Worm (Caenorhabditis elegans) whole organism, L2 larva: ENCODE data around the gene cTel54X.2.
A peak's percentile ranks its signal among the peaks of the same experiment; 100 is the strongest.

Experiments
- C34F6.9 ChIP-seq: fragments of 150-350 bp; optimal IDR thresholded peaks from 2 replicates; lab custom pipeline; 2014; ENCODE audit warnings: missing biosample characterization, missing genetic modification characterization
- F13H6.1 ChIP-seq: sonication (generic microtip); optimal IDR thresholded peaks from 2 replicates; lab custom pipeline; 2016; ENCODE audit warnings: missing genetic modification characterization, missing compliant biosample characterization
- R02D3.7 ChIP-seq: fragments of 150-350 bp; optimal IDR thresholded peaks from 2 replicates; lab custom pipeline; 2014; ENCODE audit warnings: missing biosample characterization, missing genetic modification characterization
- Y55F3AM.14 ChIP-seq: fragments of 200-800 bp; sonication (Bioruptor generic); optimal IDR thresholded peaks from 2 replicates; lab custom pipeline; 2018; ENCODE audit warnings: mild to moderate bottlenecking, missing genetic modification characterization, missing compliant biosample characterization
- ZK546.5 ChIP-seq: sonication (generic microtip); optimal IDR thresholded peaks from 2 replicates; lab custom pipeline; 2017; ENCODE audit warnings: missing biosample characterization, missing genetic modification characterization
- alr-1 ChIP-seq: fragments of 150-350 bp; optimal IDR thresholded peaks from 2 replicates; lab custom pipeline; 2014; ENCODE audit warnings: missing biosample characterization, missing genetic modification characterization
- aly-2 ChIP-seq: fragments of 150-350 bp; optimal IDR thresholded peaks from 2 replicates; lab custom pipeline; 2014; ENCODE audit warnings: missing biosample characterization, missing genetic modification characterization
- ama-1 ChIP-seq: fragments of 150-350 bp; optimal IDR thresholded peaks from 2 replicates; lab custom pipeline; 2018; ENCODE audit warnings: inconsistent platforms
- blmp-1 ChIP-seq: sonication (generic microtip); optimal IDR thresholded peaks from 2 replicates; lab custom pipeline; 2017; ENCODE audit warnings: missing genetic modification characterization, mild to moderate bottlenecking, missing compliant biosample characterization, antibody characterized with exemption, moderate library complexity; ENCODE audit not compliant: insufficient read depth
- ceh-16 ChIP-seq: fragments of 150-350 bp; optimal IDR thresholded peaks from 2 replicates; lab custom pipeline; 2014; ENCODE audit warnings: missing biosample characterization, missing genetic modification characterization
- ceh-82 ChIP-seq: fragments of 150-350 bp; optimal IDR thresholded peaks from 2 replicates; lab custom pipeline; 2014; ENCODE audit warnings: missing biosample characterization, missing genetic modification characterization
- crh-2 ChIP-seq: sonication (generic microtip); optimal IDR thresholded peaks from 2 replicates; lab custom pipeline; 2017; ENCODE audit warnings: missing biosample characterization, missing genetic modification characterization
- dmd-4 ChIP-seq: sonication (generic microtip); optimal IDR thresholded peaks from 2 replicates; lab custom pipeline; 2017; ENCODE audit warnings: missing biosample characterization, missing genetic modification characterization
- egl-27 ChIP-seq: sonication (generic microtip); optimal IDR thresholded peaks from 3 replicates; lab custom pipeline; 2017; ENCODE audit warnings: missing biosample characterization, missing genetic modification reagents, missing genetic modification characterization
- elt-1 ChIP-seq: fragments of 150-350 bp; optimal IDR thresholded peaks from 2 replicates; lab custom pipeline; 2014; ENCODE audit warnings: missing biosample characterization, missing genetic modification characterization
- elt-3 ChIP-seq: sonication (generic microtip); optimal IDR thresholded peaks from 2 replicates; lab custom pipeline; 2017; ENCODE audit warnings: missing biosample characterization, missing genetic modification characterization
- fos-1 ChIP-seq: fragments of 150-350 bp; optimal IDR thresholded peaks from 2 replicates; lab custom pipeline; 2014; ENCODE audit warnings: missing biosample characterization, missing genetic modification characterization
- gmeb-1 ChIP-seq: fragments of 150-350 bp; optimal IDR thresholded peaks from 2 replicates; lab custom pipeline; 2014; ENCODE audit warnings: missing biosample characterization, missing genetic modification characterization
- lin-11 ChIP-seq: fragments of 150-350 bp; sonication (generic microtip); optimal IDR thresholded peaks from 2 replicates; lab custom pipeline; 2014; ENCODE audit warnings: missing biosample characterization, missing genetic modification characterization, inconsistent platforms, mixed read lengths
- lin-13 ChIP-seq: fragments of 150-350 bp; optimal IDR thresholded peaks from 2 replicates; lab custom pipeline; 2014; ENCODE audit warnings: missing biosample characterization, missing genetic modification reagents, missing genetic modification characterization
- lin-39 ChIP-seq: fragments of 150-350 bp; optimal IDR thresholded peaks from 2 replicates; lab custom pipeline; 2014; ENCODE audit warnings: missing biosample characterization, missing genetic modification reagents, missing genetic modification characterization
- lsy-2 ChIP-seq, 2 experiments: fragments of 150-350 bp in 1 of 2; sonication (generic microtip) in 1 of 2; optimal IDR thresholded peaks; 2 replicates each; lab custom pipeline; 2014 to 2017; ENCODE audit warnings: missing biosample characterization in 2 of 2, missing genetic modification characterization in 2 of 2
- mab-5 ChIP-seq: fragments of 150-350 bp; optimal IDR thresholded peaks from 2 replicates; lab custom pipeline; 2014; ENCODE audit warnings: missing biosample characterization, missing genetic modification characterization
- mbf-1 ChIP-seq: sonication (generic microtip); optimal IDR thresholded peaks from 2 replicates; lab custom pipeline; 2017; ENCODE audit warnings: missing biosample characterization, missing genetic modification characterization
- mdl-1 ChIP-seq, 2 experiments: fragments of 150-350 bp in 1 of 2; sonication (generic microtip) in 1 of 2; optimal IDR thresholded peaks; 2 replicates each; lab custom pipeline; 2017; ENCODE audit warnings: missing biosample characterization in 2 of 2, missing genetic modification characterization in 2 of 2
- nhr-10 ChIP-seq: sonication (generic microtip); optimal IDR thresholded peaks from 2 replicates; lab custom pipeline; 2017; ENCODE audit warnings: missing biosample characterization, missing genetic modification characterization
- nhr-11 ChIP-seq: fragments of 150-350 bp; optimal IDR thresholded peaks from 2 replicates; lab custom pipeline; 2014; ENCODE audit warnings: missing biosample characterization, missing genetic modification characterization
- nhr-12 ChIP-seq: fragments of 150-350 bp; optimal IDR thresholded peaks from 2 replicates; lab custom pipeline; 2014; ENCODE audit warnings: missing biosample characterization, missing genetic modification characterization
- nhr-129 ChIP-seq: fragments of 150-350 bp; optimal IDR thresholded peaks from 2 replicates; lab custom pipeline; 2014; ENCODE audit warnings: missing biosample characterization, missing genetic modification characterization
- nhr-21 ChIP-seq: fragments of 150-350 bp; optimal IDR thresholded peaks from 2 replicates; lab custom pipeline; 2014; ENCODE audit warnings: missing biosample characterization, missing genetic modification characterization
- nhr-23 ChIP-seq: fragments of 150-350 bp; optimal IDR thresholded peaks from 2 replicates; lab custom pipeline; 2014; ENCODE audit warnings: missing biosample characterization, missing genetic modification reagents, missing genetic modification characterization
- nhr-237 ChIP-seq: fragments of 150-350 bp; optimal IDR thresholded peaks from 2 replicates; lab custom pipeline; 2014; ENCODE audit warnings: missing biosample characterization, missing genetic modification characterization
- nhr-25 ChIP-seq: fragments of 150-350 bp; sonication (generic microtip); optimal IDR thresholded peaks from 3 replicates; lab custom pipeline; 2014; ENCODE audit warnings: missing biosample characterization, missing genetic modification characterization
- nhr-6 ChIP-seq: fragments of 150-350 bp; optimal IDR thresholded peaks from 2 replicates; lab custom pipeline; 2014; ENCODE audit warnings: missing biosample characterization, missing genetic modification characterization
- nhr-77 ChIP-seq: fragments of 150-350 bp; optimal IDR thresholded peaks from 2 replicates; lab custom pipeline; 2014; ENCODE audit warnings: missing biosample characterization, missing genetic modification characterization
- peb-1 ChIP-seq: fragments of 150-350 bp; optimal IDR thresholded peaks from 2 replicates; lab custom pipeline; 2014; ENCODE audit warnings: missing biosample characterization, missing genetic modification characterization
- sem-4 ChIP-seq: fragments of 150-350 bp; optimal IDR thresholded peaks from 2 replicates; lab custom pipeline; 2014; ENCODE audit warnings: missing biosample characterization, missing genetic modification reagents, missing genetic modification characterization
- skn-1 ChIP-seq: sonication (generic microtip); optimal IDR thresholded peaks from 2 replicates; lab custom pipeline; 2017; ENCODE audit warnings: missing biosample characterization, missing genetic modification characterization
- sma-3 ChIP-seq: sonication (generic microtip); optimal IDR thresholded peaks from 2 replicates; lab custom pipeline; 2016; ENCODE audit warnings: missing genetic modification reagents, missing genetic modification characterization, missing compliant biosample characterization
- sma-9 ChIP-seq, 2 experiments: fragments of 150-350 bp in 1 of 2; sonication (generic microtip) in 1 of 2; optimal IDR thresholded peaks; 2 replicates each; lab custom pipeline; 2014 to 2016; ENCODE audit warnings: missing genetic modification characterization in 2 of 2, mild to moderate bottlenecking in 1 of 2, missing biosample characterization in 1 of 2, missing compliant biosample characterization in 1 of 2, missing genetic modification reagents in 1 of 2, moderate library complexity in 1 of 2
- snpc-4 ChIP-seq: fragments of 150-350 bp; optimal IDR thresholded peaks from 2 replicates; lab custom pipeline; 2014; ENCODE audit warnings: missing biosample characterization, missing genetic modification characterization
- unc-39 ChIP-seq: fragments of 150-350 bp; optimal IDR thresholded peaks from 2 replicates; lab custom pipeline; 2014; ENCODE audit warnings: missing biosample characterization, missing genetic modification characterization
- unc-55 ChIP-seq: fragments of 150-350 bp; sonication (generic microtip); optimal IDR thresholded peaks from 3 replicates; lab custom pipeline; 2014; ENCODE audit warnings: missing biosample characterization, missing genetic modification reagents, missing genetic modification characterization
- unc-62 ChIP-seq: fragments of 150-350 bp; optimal IDR thresholded peaks from 2 replicates; lab custom pipeline; 2014; ENCODE audit warnings: missing biosample characterization, missing genetic modification reagents, missing genetic modification characterization
- zag-1 ChIP-seq: fragments of 150-350 bp; optimal IDR thresholded peaks from 2 replicates; lab custom pipeline; 2014; ENCODE audit warnings: missing biosample characterization, missing genetic modification characterization
- ztf-1 ChIP-seq: fragments of 200-800 bp; sonication (Bioruptor generic); conservative IDR thresholded peaks from 2 replicates; pipeline ENCODE4 v1.3.6; 2022; ENCODE audit warnings: missing genetic modification characterization, missing compliant biosample characterization
- ztf-11 ChIP-seq: sonication (generic microtip); optimal IDR thresholded peaks from 2 replicates; lab custom pipeline; 2017; ENCODE audit warnings: missing biosample characterization, missing genetic modification characterization
- ztf-4 ChIP-seq: fragments of 150-350 bp; optimal IDR thresholded peaks from 2 replicates; lab custom pipeline; 2014; ENCODE audit warnings: missing biosample characterization, missing genetic modification characterization

cTel54X.2 gene

ce11 chrIII:30399-30798, 27.3 kb downstream of the cTel54X.2 start:
- no peak for TF ChIP-seq ceh-16 (tag; lab: Kevin White, UChicago)
- TF ChIP-seq nhr-77 (tag; lab: Kevin White, UChicago) = no peak
- TF ChIP-seq fos-1 (tag; lab: Kevin White, UChicago) = no peak
- peak; percentile 60 for TF ChIP-seq unc-55 (GFP tag; lab: Kevin White, UChicago)
- no peak for TF ChIP-seq R02D3.7 (tag; lab: Kevin White, UChicago)
- no peak for TF ChIP-seq unc-39 (tag; lab: Kevin White, UChicago)
- no peak for TF ChIP-seq dmd-4 (tag; lab: Kevin White, UChicago)
- TF ChIP-seq nhr-129 = no peak
- TF ChIP-seq C34F6.9 (tag; lab: Kevin White, UChicago) = peak; percentile 48
- no peak for TF ChIP-seq nhr-25 (tag; lab: Kevin White, UChicago)
- TF ChIP-seq blmp-1 (tag; lab: Kevin White, UChicago) = no peak
- TF ChIP-seq mab-5 (tag; lab: Kevin White, UChicago) = no peak
- TF ChIP-seq elt-3 (tag; lab: Kevin White, UChicago) = no peak
- no peak for TF ChIP-seq skn-1 (tag; lab: Kevin White, UChicago)
- TF ChIP-seq ztf-1 (GFP tag; lab: Robert Waterston, UW) = no peak
- TF ChIP-seq ZK546.5 (tag; lab: Kevin White, UChicago) = no peak
- TF ChIP-seq nhr-10 = no peak
- no peak for TF ChIP-seq F13H6.1 (tag; lab: Kevin White, UChicago)
- peak; percentile 27 for TF ChIP-seq zag-1
- TF ChIP-seq mbf-1 (tag; lab: Kevin White, UChicago) = no peak
- peak; percentile 53 for TF ChIP-seq crh-2 (tag; lab: Kevin White, UChicago)
- no peak for TF ChIP-seq lin-39 (tag; lab: Kevin White, UChicago)
- no peak for TF ChIP-seq aly-2 (tag; lab: Kevin White, UChicago)
- TF ChIP-seq lin-13 = no peak
- no peak for TF ChIP-seq gmeb-1 (tag; lab: Kevin White, UChicago)
- no peak for TF ChIP-seq nhr-237
- no peak for TF ChIP-seq alr-1 (tag; lab: Kevin White, UChicago)
- TF ChIP-seq peb-1 (tag; lab: Kevin White, UChicago) = no peak
- TF ChIP-seq sem-4 (tag; lab: Kevin White, UChicago) = peak; percentile 10
- no peak for TF ChIP-seq nhr-11 (tag; lab: Kevin White, UChicago)
- no peak for TF ChIP-seq snpc-4 (tag; lab: Kevin White, UChicago)
- no peak for TF ChIP-seq nhr-21
- TF ChIP-seq nhr-23 (tag; lab: Kevin White, UChicago) = no peak
- no peak for TF ChIP-seq ama-1 (lab: Kevin White, UChicago)
- no peak for TF ChIP-seq ztf-11
- no peak for TF ChIP-seq elt-1 (tag; lab: Kevin White, UChicago)
- no peak for TF ChIP-seq ceh-82
- no peak for TF ChIP-seq unc-62
- peak in 1 of 2 experiments; percentile 65 for TF ChIP-seq lsy-2 (tag; optimal IDR thresholded peaks at IDR 0.05; lab: Kevin White, UChicago)
- TF ChIP-seq lin-11 (tag; lab: Kevin White, UChicago) = no peak
- TF ChIP-seq egl-27 = no peak
- peak; percentile 1 for TF ChIP-seq nhr-6 (tag; lab: Kevin White, UChicago)
- peak; percentile 43 for TF ChIP-seq sma-9 (GFP tag; optimal IDR thresholded peaks at IDR 0.05; lab: Kevin White, UChicago)
- TF ChIP-seq sma-9 (tag; optimal IDR thresholded peaks at IDR 0.05; lab: Kevin White, UChicago) = no peak
- TF ChIP-seq mdl-1 (tag; optimal IDR thresholded peaks at IDR 0.05; lab: Kevin White, UChicago) = peak in 1 of 2 experiments; percentile 60
- peak; percentile 30 for TF ChIP-seq Y55F3AM.14 (GFP tag; lab: Kevin White, UChicago)
- TF ChIP-seq nhr-12 (tag; lab: Kevin White, UChicago) = no peak
- TF ChIP-seq ztf-4 = no peak
- TF ChIP-seq sma-3 (GFP tag; lab: Kevin White, UChicago) = no peak
- TF ChIP-seq, all 48 proteins: peak for 10
